Worm (Caenorhabditis elegans) whole organism, L4 larva: Measurements from ENCODE around the gene Y38E10A.35.

Source experiments
- Y105C5A.15 ChIP-seq: fragments of 200-800 bp; sonication (Bioruptor generic); IDR thresholded peaks from 2 replicates; pipeline ENCODE4 v1.3.6; 2022; ENCODE audit warnings: missing genetic modification characterization, missing compliant biosample characterization
- ceh-82 ChIP-seq: sonication (generic microtip); optimal IDR thresholded peaks from 2 replicates; lab custom pipeline; 2017; ENCODE audit warnings: missing biosample characterization, missing genetic modification characterization
- lim-7 ChIP-seq: fragments of 200-800 bp; sonication (Bioruptor generic); IDR thresholded peaks from 2 replicates; pipeline ENCODE4 v1.3.6; 2022; ENCODE audit warnings: missing genetic modification characterization, missing compliant biosample characterization
- lin-39 ChIP-seq: fragments of 150-350 bp; optimal IDR thresholded peaks from 2 replicates; lab custom pipeline; 2014; ENCODE audit warnings: missing biosample characterization, missing genetic modification reagents, missing genetic modification characterization
- mdl-1 ChIP-seq, 2 experiments: fragments of 150-350 bp in 1 of 2; sonication (generic microtip) in 1 of 2; optimal IDR thresholded peaks; 2 replicates each; lab custom pipeline; 2014 to 2017; ENCODE audit warnings: missing biosample characterization in 2 of 2, missing genetic modification characterization in 2 of 2
- nhr-77 ChIP-seq: fragments of 150-350 bp; optimal IDR thresholded peaks from 2 replicates; lab custom pipeline; 2014; ENCODE audit warnings: missing biosample characterization, missing genetic modification characterization

DNA sequence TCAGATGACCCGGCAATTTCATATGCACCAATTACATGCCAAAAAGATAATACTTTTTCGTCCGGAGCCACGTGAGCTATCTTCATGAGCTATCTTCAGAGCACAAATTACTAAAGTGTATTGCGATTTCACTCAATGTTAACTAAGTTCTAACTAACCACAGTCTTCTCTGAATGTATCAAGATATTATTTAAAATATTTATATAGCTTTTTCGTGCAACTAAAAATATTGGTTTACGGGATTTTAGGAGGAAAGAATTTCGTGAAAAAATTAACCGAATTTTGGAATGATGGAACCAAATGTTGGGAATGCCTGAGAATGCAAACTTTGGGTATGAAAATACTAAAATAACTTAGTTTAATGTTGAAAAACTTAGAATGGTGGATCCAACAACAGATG lies 25.1 kb downstream of the Y38E10A.35 start, which contains the start of gene F49C5.16:
- TF ChIP-seq Y105C5A.15 (GFP tag; lab: Robert Waterston, UW) (no peak), lin-39 (tag; lab: Kevin White, UChicago) (no peak), ceh-82 (tag; lab: Kevin White, UChicago) (no peak), mdl-1 (tag; optimal IDR thresholded peaks at IDR 0.05; lab: Kevin White, UChicago) (no peak), nhr-77 (no peak), lim-7 (GFP tag; lab: Robert Waterston, UW) (no peak)
